Fruit fly (Drosophila melanogaster) whole organism, embryonic: ENCODE measurements around the gene MFS9.

Experiments
- Adf1 ChIP-seq: fragments of 200-800 bp; sonication (Bioruptor generic); IDR thresholded peaks from 2 replicates; pipeline ENCODE4 v1.3.6; 2022; ENCODE audit warnings: missing biosample characterization, missing genetic modification characterization
- B-H1 ChIP-seq: fragments of 200-800 bp; sonication (Bioruptor generic); IDR thresholded peaks from 3 replicates; pipeline ENCODE4 v1.3.6; 2022; ENCODE audit warnings: missing biosample characterization, missing genetic modification characterization
- CG10565 ChIP-seq: fragments of 200-800 bp; sonication (Bioruptor generic); optimal IDR thresholded peaks from 3 replicates; lab custom pipeline; 2016; ENCODE audit warnings: missing biosample characterization, mild to moderate bottlenecking, missing genetic modification characterization
- CG12071 ChIP-seq: fragments of 200-800 bp; sonication (Bioruptor generic); optimal IDR thresholded peaks from 3 replicates; lab custom pipeline; 2018; ENCODE audit warnings: missing biosample characterization, mild to moderate bottlenecking, missing genetic modification characterization
- CG12299 ChIP-seq: fragments of 200-800 bp; sonication (Bioruptor generic); optimal IDR thresholded peaks from 2 replicates; lab custom pipeline; 2018; ENCODE audit warnings: missing biosample characterization, mild to moderate bottlenecking, missing genetic modification characterization
- CG12769 ChIP-seq: fragments of 200-800 bp; sonication (Bioruptor generic); optimal IDR thresholded peaks from 2 replicates; lab custom pipeline; 2019; ENCODE audit warnings: missing biosample characterization, mild to moderate bottlenecking, missing genetic modification characterization, moderate library complexity
- CG12942 ChIP-seq: fragments of 200-800 bp; sonication (Bioruptor generic); optimal IDR thresholded peaks from 3 replicates; lab custom pipeline; 2016; ENCODE audit warnings: missing biosample characterization, missing genetic modification characterization
- CG13894 ChIP-seq: fragments of 200-800 bp; sonication (Bioruptor generic); optimal IDR thresholded peaks from 3 replicates; lab custom pipeline; 2018; ENCODE audit warnings: missing biosample characterization, mild to moderate bottlenecking, missing genetic modification characterization, moderate library complexity
- CG14710 ChIP-seq: fragments of 200-800 bp; sonication (Bioruptor generic); optimal IDR thresholded peaks from 3 replicates; lab custom pipeline; 2019; ENCODE audit warnings: missing biosample characterization, mild to moderate bottlenecking, missing genetic modification characterization, moderate library complexity
- CG16779 ChIP-seq: fragments of 200-800 bp; sonication (Bioruptor generic); IDR thresholded peaks from 2 replicates; pipeline ENCODE4 v1.3.6; 2022; ENCODE audit warnings: missing biosample characterization, missing genetic modification characterization
- CG17186 ChIP-seq: fragments of 200-800 bp; sonication (Bioruptor generic); optimal IDR thresholded peaks from 3 replicates; lab custom pipeline; 2017; ENCODE audit warnings: missing biosample characterization, missing genetic modification reagents, missing genetic modification characterization
- CG17568 ChIP-seq: fragments of 200-800 bp; sonication (Bioruptor generic); optimal IDR thresholded peaks from 2 replicates; lab custom pipeline; 2018; ENCODE audit warnings: missing biosample characterization, mild to moderate bottlenecking, missing genetic modification characterization, moderate library complexity
- CG18262 ChIP-seq: fragments of 200-800 bp; optimal IDR thresholded peaks from 3 replicates; lab custom pipeline; 2019; ENCODE audit warnings: missing biosample characterization, mild to moderate bottlenecking, missing genetic modification characterization, moderate library complexity
- CG2120 ChIP-seq: fragments of 200-800 bp; sonication (Bioruptor generic); optimal IDR thresholded peaks from 3 replicates; lab custom pipeline; 2016; ENCODE audit warnings: missing biosample characterization, missing genetic modification characterization
- CG2678 ChIP-seq: fragments of 200-800 bp; sonication (Bioruptor generic); optimal IDR thresholded peaks from 3 replicates; lab custom pipeline; 2019; ENCODE audit warnings: missing biosample characterization, mild to moderate bottlenecking, missing genetic modification characterization, moderate library complexity
- CG34224 ChIP-seq: fragments of 200-800 bp; sonication (Bioruptor generic); IDR thresholded peaks from 3 replicates; pipeline ENCODE4 v1.3.6; 2022; ENCODE audit warnings: missing biosample characterization, missing genetic modification characterization; ENCODE audit not compliant: partially characterized antibody
- CG4707 ChIP-seq: fragments of 200-800 bp; sonication (Bioruptor generic); optimal IDR thresholded peaks from 2 replicates; lab custom pipeline; 2018; ENCODE audit warnings: missing biosample characterization, mild to moderate bottlenecking, missing genetic modification characterization, moderate library complexity
- CG6854 ChIP-seq: fragments of 200-800 bp; sonication (Bioruptor generic); optimal IDR thresholded peaks from 3 replicates; lab custom pipeline; 2017; ENCODE audit warnings: missing biosample characterization, mild to moderate bottlenecking, missing genetic modification characterization
- CG7745 ChIP-seq: fragments of 200-800 bp; sonication (Bioruptor generic); optimal IDR thresholded peaks from 2 replicates; lab custom pipeline; 2018; ENCODE audit warnings: missing biosample characterization, mild to moderate bottlenecking, missing genetic modification characterization, moderate library complexity
- CG9609 ChIP-seq: fragments of 200-800 bp; sonication (Bioruptor generic); optimal IDR thresholded peaks from 3 replicates; lab custom pipeline; 2016; ENCODE audit warnings: missing biosample characterization, missing genetic modification characterization
- CG9797 ChIP-seq: fragments of 200-800 bp; sonication (Bioruptor generic); optimal IDR thresholded peaks from 3 replicates; lab custom pipeline; 2018; ENCODE audit warnings: missing biosample characterization, mild to moderate bottlenecking, missing genetic modification characterization
- Chrac-16 ChIP-seq: fragments of 200-800 bp; sonication (Bioruptor generic); optimal IDR thresholded peaks from 3 replicates; lab custom pipeline; 2016; ENCODE audit warnings: missing biosample characterization, missing genetic modification characterization
- CoRest ChIP-seq: fragments of 200-800 bp; sonication (Bioruptor generic); optimal IDR thresholded peaks from 3 replicates; lab custom pipeline; 2018; ENCODE audit warnings: missing biosample characterization, mild to moderate bottlenecking, missing genetic modification characterization, moderate library complexity
- Doc3 ChIP-seq: fragments of 200-800 bp; sonication (Bioruptor generic); IDR thresholded peaks from 3 replicates; pipeline ENCODE4 v1.3.6; 2022; ENCODE audit warnings: missing biosample characterization, missing genetic modification characterization; ENCODE audit not compliant: partially characterized antibody
- Eip74EF ChIP-seq, 2 experiments: fragments of 200-800 bp in 1 of 2; fragments of >200 bp in 1 of 2; sonication (Bioruptor generic) in 1 of 2; optimal IDR thresholded peaks; 2 replicates each; lab custom pipeline; 2017 to 2019; ENCODE audit warnings: missing biosample characterization in 2 of 2, missing genetic modification characterization in 2 of 2, mild to moderate bottlenecking in 1 of 2, moderate library complexity in 1 of 2
- HLH3B ChIP-seq: fragments of 200-800 bp; sonication (Bioruptor generic); IDR thresholded peaks from 2 replicates; pipeline ENCODE4 v1.3.6; 2022; ENCODE audit warnings: missing biosample characterization, missing genetic modification characterization
- Hr51 ChIP-seq, 2 experiments: fragments of 200-800 bp; sonication (Bioruptor generic); optimal IDR thresholded peaks; 2 replicates in 1 of 2; 3 replicates in 1 of 2; lab custom pipeline; 2016 to 2018; ENCODE audit warnings: missing biosample characterization in 2 of 2, missing genetic modification characterization in 2 of 2, mild to moderate bottlenecking in 1 of 2, moderate library complexity in 1 of 2
- Hr78 ChIP-seq, 2 experiments: fragments of 200-800 bp in 1 of 2; fragments of >200 bp in 1 of 2; sonication (Bioruptor generic) in 1 of 2; optimal IDR thresholded peaks; 2 replicates each; lab custom pipeline; 2017 to 2019; ENCODE audit warnings: missing biosample characterization in 2 of 2, missing genetic modification characterization in 2 of 2, mild to moderate bottlenecking in 1 of 2, moderate library complexity in 1 of 2
- MBD-R2 ChIP-seq: fragments of 200-800 bp; sonication (Bioruptor generic); IDR thresholded peaks from 2 replicates; pipeline ENCODE4 v1.3.6; 2022; ENCODE audit warnings: missing biosample characterization, missing genetic modification characterization
- MESR4 ChIP-seq: fragments of 200-800 bp; sonication (Bioruptor generic); optimal IDR thresholded peaks from 2 replicates; lab custom pipeline; 2018; ENCODE audit warnings: missing biosample characterization, mild to moderate bottlenecking, missing genetic modification characterization, moderate library complexity
- Neu2 ChIP-seq: fragments of 200-800 bp; sonication (Bioruptor generic); optimal IDR thresholded peaks from 3 replicates; lab custom pipeline; 2016; ENCODE audit warnings: missing biosample characterization, missing genetic modification characterization, borderline replicate concordance
- Sin3A ChIP-seq: fragments of >200 bp; optimal IDR thresholded peaks from 2 replicates; lab custom pipeline; 2018
- ac ChIP-seq: fragments of 200-800 bp; sonication (Bioruptor generic); optimal IDR thresholded peaks from 3 replicates; lab custom pipeline; 2017; ENCODE audit warnings: missing biosample characterization, mild to moderate bottlenecking, missing genetic modification characterization
- al ChIP-seq: fragments of 200-800 bp; sonication (Bioruptor generic); IDR thresholded peaks from 2 replicates; pipeline ENCODE4 v1.3.6; 2022; ENCODE audit warnings: missing biosample characterization, missing genetic modification characterization
- btn ChIP-seq: fragments of 200-800 bp; sonication (Bioruptor generic); optimal IDR thresholded peaks from 2 replicates; lab custom pipeline; 2016; ENCODE audit warnings: missing biosample characterization, missing genetic modification characterization
- dpn ChIP-seq, 2 experiments: fragments of 200-800 bp; sonication (Bioruptor generic); optimal IDR thresholded peaks; 3 replicates each; lab custom pipeline; 2016; ENCODE audit warnings: missing biosample characterization in 2 of 2, missing genetic modification characterization in 2 of 2
- grau ChIP-seq: fragments of 200-800 bp; optimal IDR thresholded peaks from 3 replicates; lab custom pipeline; 2019; ENCODE audit warnings: missing biosample characterization, mild to moderate bottlenecking, missing genetic modification characterization, moderate library complexity
- lola ChIP-seq, 3 experiments: fragments of >200 bp in 2 of 3; fragments of 200-800 bp in 1 of 3; sonication (Bioruptor generic) in 1 of 3; optimal IDR thresholded peaks; 2 replicates each; lab custom pipeline; 2017 to 2019; ENCODE audit warnings: missing biosample characterization in 3 of 3, missing genetic modification characterization in 3 of 3, mild to moderate bottlenecking in 1 of 3, moderate library complexity in 1 of 3
- lov ChIP-seq, 2 experiments: fragments of 200-800 bp in 1 of 2; fragments of >200 bp in 1 of 2; sonication (Bioruptor generic) in 1 of 2; IDR thresholded peaks in 1 of 2; optimal IDR thresholded peaks in 1 of 2; 2 replicates in 1 of 2; 3 replicates in 1 of 2; pipeline versions ENCODE4 v1.3.6 to Lab custom; 2017 to 2022; ENCODE audit warnings: missing biosample characterization in 1 of 2, missing genetic modification characterization in 1 of 2
- otp ChIP-seq: fragments of 200-800 bp; sonication (Bioruptor generic); IDR thresholded peaks from 3 replicates; pipeline ENCODE4, ENCODE4 v1.3.6; 2022; ENCODE audit warnings: missing biosample characterization, missing genetic modification characterization
- pzg ChIP-seq: fragments of 200-800 bp; sonication (Bioruptor generic); optimal IDR thresholded peaks from 3 replicates; lab custom pipeline; 2018; ENCODE audit warnings: missing biosample characterization, mild to moderate bottlenecking, missing genetic modification characterization, moderate library complexity
- sens ChIP-seq: fragments of 200-800 bp; sonication (Bioruptor generic); peaks from one replicate; lab custom pipeline; 2016; ENCODE audit warnings: missing biosample characterization, missing genetic modification characterization
- sr ChIP-seq: fragments of 200-800 bp; sonication (Bioruptor generic); IDR thresholded peaks from 3 replicates; pipeline ENCODE4 v1.3.6; 2022; ENCODE audit warnings: missing biosample characterization, missing genetic modification characterization
- stwl ChIP-seq: fragments of 200-800 bp; sonication (Bioruptor generic); optimal IDR thresholded peaks from 3 replicates; lab custom pipeline; 2018; ENCODE audit warnings: missing biosample characterization, mild to moderate bottlenecking, missing genetic modification characterization, moderate library complexity
- tll ChIP-seq, 2 experiments: fragments of 200-800 bp in 1 of 2; fragments of >200 bp in 1 of 2; sonication (Bioruptor generic) in 1 of 2; optimal IDR thresholded peaks; 2 replicates each; lab custom pipeline; 2017 to 2019; ENCODE audit warnings: missing biosample characterization in 2 of 2, missing genetic modification characterization in 2 of 2, mild to moderate bottlenecking in 1 of 2, moderate library complexity in 1 of 2
- unc-4 ChIP-seq: fragments of 200-800 bp; sonication (Bioruptor generic); IDR thresholded peaks from 2 replicates; pipeline ENCODE4 v1.3.6; 2022; ENCODE audit warnings: missing biosample characterization, missing genetic modification characterization; ENCODE audit not compliant: partially characterized antibody
- zf30C ChIP-seq: fragments of 200-800 bp; sonication (Bioruptor generic); optimal IDR thresholded peaks from 3 replicates; lab custom pipeline; 2018; ENCODE audit warnings: missing biosample characterization, mild to moderate bottlenecking, missing genetic modification characterization

MFS9 gene

DNA sequence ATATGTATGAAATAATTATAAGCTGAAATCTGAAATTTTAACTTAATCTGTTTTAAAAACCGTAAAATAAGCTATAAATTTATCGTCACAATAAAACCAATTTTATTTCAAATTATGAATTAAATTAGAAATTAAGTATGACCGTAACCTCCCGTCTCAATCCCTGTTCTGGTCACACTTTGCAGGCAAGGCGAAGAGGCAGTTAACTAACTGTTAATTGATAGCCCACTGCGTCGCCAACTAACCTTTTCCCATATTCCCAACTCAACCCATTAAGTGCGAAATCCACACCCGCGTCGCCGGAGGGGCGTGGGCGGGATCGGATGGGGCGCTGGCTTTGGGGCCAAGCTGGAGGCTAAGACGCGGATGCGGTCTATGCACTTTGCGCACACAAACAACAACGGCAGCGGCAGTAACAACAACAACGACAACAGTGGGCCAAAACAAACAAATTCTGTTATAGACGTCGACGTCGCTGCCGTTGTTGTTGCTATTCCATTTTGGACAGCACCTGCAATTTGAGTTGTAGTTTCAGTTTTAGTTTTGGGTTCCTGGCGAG is 48.5 kb upstream of the MFS9 start, which contains the start of gene CG5191 (continued):
- TF ChIP-seq Neu2 (GFP tag; lab: Kevin White, UChicago) (no peak), CG14710 (tag; lab: Kevin White, UChicago) (peak; percentile 1), CG13894 (tag; lab: Kevin White, UChicago) (peak; percentile 16), dpn (GFP tag; optimal IDR thresholded peaks at IDR 0.05; lab: Kevin White, UChicago) (no peak), pzg (GFP tag; lab: Kevin White, UChicago) (peak; percentile 21), CG17186 (GFP tag; lab: Kevin White, UChicago) (no peak), Chrac-16 (no peak), CG17568 (GFP tag; lab: Kevin White, UChicago) (no peak), sr (0 out of 3 replicates have a peak, but pooled peaks have one; percentile 7), CG4707 (GFP tag; lab: Kevin White, UChicago) (peak; percentile 97), CG12299 (no peak), CG16779 (GFP tag; lab: Robert Waterston, UW) (no peak), CG34224 (GFP tag; lab: Robert Waterston, UW) (0 out of 3 replicates have a peak, but pooled peaks have one; percentile 20), CG18262 (no peak), al (GFP tag; lab: Robert Waterston, UW) (no peak), Hr78 (GFP tag; optimal IDR thresholded peaks at IDR 0.05; lab: Kevin White, UChicago) (peak in 1 of 2 experiments; percentile 32), HLH3B (no peak), lola (GFP tag; optimal IDR thresholded peaks at IDR 0.05; lab: Kevin White, UChicago) (peak in 1 of 3 experiments; percentile 23), CG12769 (tag; lab: Kevin White, UChicago) (peak; percentile 12), lov (optimal IDR thresholded peaks at IDR 0.05; lab: Kevin White, UChicago) (no peak), lov (GFP tag; IDR thresholded peaks at IDR 0.05; lab: Robert Waterston, UW) (0 out of 3 replicates have a peak, but pooled peaks have one; percentile 52), Adf1 (GFP tag; lab: Robert Waterston, UW) (peak; percentile 47), Doc3 (no peak), B-H1 (0 out of 3 replicates have a peak, but pooled peaks have one; percentile 6), CG6854 (no peak), sens (peak; percentile 41), CG10565 (GFP tag; lab: Kevin White, UChicago) (no peak), MESR4 (GFP tag; lab: Kevin White, UChicago) (peak; percentile 54), CG12071 (GFP tag; lab: Kevin White, UChicago) (no peak), CG12942 (GFP tag; lab: Kevin White, UChicago) (no peak), zf30C (GFP tag; lab: Kevin White, UChicago) (no peak), CG7745 (tag; lab: Kevin White, UChicago) (peak; percentile 97), CG2120 (GFP tag; lab: Kevin White, UChicago) (no peak), stwl (peak; percentile 77), Sin3A (lab: Kevin White, UChicago) (no peak), ac (peak; percentile 13), Eip74EF (GFP tag; optimal IDR thresholded peaks at IDR 0.05; lab: Kevin White, UChicago) (peak in 1 of 2 experiments; percentile 5), MBD-R2 (GFP tag; lab: Robert Waterston, UW) (peak; percentile 71), Hr51 (GFP tag; optimal IDR thresholded peaks at IDR 0.05; lab: Kevin White, UChicago) (peak in 1 of 2 experiments; percentile 12), otp (peak; percentile 56; the same call in 1 of the 3 replicates), unc-4 (GFP tag; lab: Robert Waterston, UW) (0 out of 2 replicates have a peak, but pooled peaks have one; percentile 31), CG9609 (no peak), btn (GFP tag; lab: Kevin White, UChicago) (no peak), grau (tag; lab: Kevin White, UChicago) (peak; percentile 21), tll (GFP tag; optimal IDR thresholded peaks at IDR 0.05; lab: Kevin White, UChicago) (no peak), CoRest (tag; lab: Kevin White, UChicago) (peak; percentile 13), CG9797 (GFP tag; lab: Kevin White, UChicago) (peak; percentile 29), CG2678 (peak; percentile 15)
